Fruit fly (Drosophila melanogaster): ENCODE data around the gene CG33230.

DNA sequence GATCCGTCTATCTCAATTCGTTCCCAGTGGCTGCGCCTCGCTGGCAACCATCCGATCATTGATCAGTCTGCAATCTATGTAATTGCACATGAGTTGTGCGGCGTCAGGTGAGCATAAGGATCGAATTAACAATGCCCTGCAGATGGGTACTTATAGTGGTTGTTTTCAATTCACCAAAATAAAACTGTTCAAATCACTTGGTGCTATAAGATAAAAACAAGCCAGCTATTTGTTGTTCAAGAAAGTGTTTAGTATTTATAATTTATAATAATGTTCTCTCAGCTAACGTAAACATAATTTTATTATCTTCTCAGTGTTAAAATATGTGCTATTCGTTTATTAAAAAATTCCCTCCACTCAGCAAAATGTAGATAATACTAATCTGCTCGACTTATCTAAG is 2.5 kb upstream of the CG33230 start, which contains the start of gene CG12105:
- TF ChIP-seq CG8478 (optimal IDR thresholded peaks at IDR 0.05) = no peak
- no peak for TF ChIP-seq CTCF (optimal IDR thresholded peaks at IDR 0.05)

Measured in S2 (cell line).